Fruit fly (Drosophila melanogaster): Measurements from ENCODE around the gene Vps26.

DNA sequence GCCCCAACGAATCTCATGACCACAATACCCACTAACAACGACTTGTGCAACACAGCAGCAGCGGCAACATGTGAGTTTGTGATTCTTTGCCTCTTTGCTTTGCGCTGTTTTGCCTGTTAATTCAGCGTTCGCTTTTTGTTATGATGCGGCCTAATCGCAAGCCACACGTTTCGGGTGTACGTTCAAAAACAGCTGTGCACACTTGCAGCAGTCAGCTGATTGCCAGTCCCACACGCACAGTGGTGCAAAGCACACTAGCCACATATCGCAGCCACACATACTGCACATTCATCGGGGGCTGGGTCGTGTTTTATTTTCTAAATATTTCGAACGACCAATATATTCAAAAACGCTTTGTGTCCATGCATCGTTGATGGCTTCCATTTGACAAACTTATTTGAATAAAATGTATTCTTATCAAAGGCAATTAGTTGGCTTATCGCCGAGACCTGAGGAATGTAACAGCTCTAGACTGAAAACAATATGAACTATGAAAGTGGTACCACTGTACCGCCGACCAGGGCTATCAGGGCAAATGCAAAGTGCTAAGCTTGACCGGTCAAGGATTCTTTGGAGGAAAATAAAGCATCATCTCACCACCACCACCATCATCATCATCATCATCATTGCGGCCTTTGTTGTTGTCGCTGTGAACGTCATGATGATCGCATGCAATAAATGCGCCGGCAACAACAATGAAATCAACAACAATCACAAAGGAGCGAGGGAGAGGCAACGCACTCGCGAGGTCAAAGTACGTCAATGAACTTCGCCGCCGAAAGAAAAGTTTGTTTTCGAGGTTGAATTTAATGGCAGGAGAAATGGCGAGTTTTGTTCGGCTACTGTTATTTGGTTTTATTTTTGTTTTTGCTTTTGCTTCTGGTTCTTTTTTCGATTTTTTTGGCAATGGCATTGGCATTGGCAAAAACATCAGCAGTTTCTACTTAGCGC, 47.5 kb upstream of the Vps26 start:
- TF ChIP-seq Clk (GFP tag; optimal IDR thresholded peaks at IDR 0.05) (no peak), CG14711 (tag; optimal IDR thresholded peaks at IDR 0.05) (no peak), CG7045 (GFP tag; optimal IDR thresholded peaks at IDR 0.05) (no peak), cic (GFP tag; optimal IDR thresholded peaks at IDR 0.05) (no peak), CG1620 (GFP tag; optimal IDR thresholded peaks at IDR 0.05) (no peak), CG11617 (GFP tag; optimal IDR thresholded peaks at IDR 0.05) (no peak), Hr96 (GFP tag; optimal IDR thresholded peaks at IDR 0.05) (no peak), Mnt (GFP tag; optimal IDR thresholded peaks at IDR 0.05) (no peak), CG5204 (GFP tag; optimal IDR thresholded peaks at IDR 0.05) (no peak)
